Fruit fly (Drosophila melanogaster) whole organism, embryonic: Measurements from ENCODE around the gene AlaRS-m.

Experiments used
- Abd-B ChIP-seq: fragments of 200-800 bp; sonication (Bioruptor generic); optimal IDR thresholded peaks from 2 replicates; lab custom pipeline; 2018; ENCODE audit warnings: missing biosample characterization, mild to moderate bottlenecking, missing genetic modification characterization, moderate library complexity
- Atf-2 ChIP-seq: fragments of 200-800 bp; sonication (Bioruptor generic); optimal IDR thresholded peaks from 2 replicates; lab custom pipeline; 2016; ENCODE audit warnings: missing biosample characterization, missing genetic modification characterization
- Atf3 ChIP-seq: fragments of 200-800 bp; sonication (Bioruptor generic); optimal IDR thresholded peaks from 3 replicates; lab custom pipeline; 2016; ENCODE audit warnings: missing biosample characterization, missing genetic modification characterization
- B-H2 ChIP-seq: fragments of 200-800 bp; sonication (Bioruptor generic); optimal IDR thresholded peaks from 2 replicates; lab custom pipeline; 2018; ENCODE audit warnings: missing biosample characterization, mild to moderate bottlenecking, missing genetic modification characterization
- Bgb ChIP-seq: fragments of 200-800 bp; sonication (Bioruptor generic); IDR thresholded peaks from 2 replicates; pipeline ENCODE4 v1.3.6; 2022; ENCODE audit warnings: missing biosample characterization, missing genetic modification characterization; ENCODE audit not compliant: partially characterized antibody
- CG10274 ChIP-seq: fragments of 200-800 bp; sonication (Bioruptor generic); optimal IDR thresholded peaks from 3 replicates; lab custom pipeline; 2017; ENCODE audit warnings: missing biosample characterization, mild to moderate bottlenecking, missing genetic modification characterization
- CG10543 ChIP-seq: fragments of 200-800 bp; sonication (Bioruptor generic); optimal IDR thresholded peaks from 3 replicates; lab custom pipeline; 2017; ENCODE audit warnings: missing biosample characterization, mild to moderate bottlenecking, missing genetic modification characterization, moderate library complexity
- CG10979 ChIP-seq: fragments of 200-800 bp; sonication (Bioruptor generic); optimal IDR thresholded peaks from 2 replicates; lab custom pipeline; 2018; ENCODE audit warnings: missing biosample characterization, mild to moderate bottlenecking, missing genetic modification characterization, moderate library complexity
- CG11456 ChIP-seq: fragments of 200-800 bp; sonication (Bioruptor generic); IDR thresholded peaks from 3 replicates; pipeline ENCODE4 v1.3.6; 2022; ENCODE audit warnings: missing biosample characterization, missing genetic modification characterization
- CG14667 ChIP-seq: fragments of 200-800 bp; sonication (Bioruptor generic); IDR thresholded peaks from 2 replicates; pipeline ENCODE4 v1.3.6; 2022; ENCODE audit warnings: missing biosample characterization, missing genetic modification characterization
- CG14860 ChIP-seq: fragments of 200-800 bp; sonication (Bioruptor generic); IDR thresholded peaks from 3 replicates; pipeline ENCODE4 v1.3.6; 2022; ENCODE audit warnings: missing biosample characterization, missing genetic modification characterization; ENCODE audit not compliant: partially characterized antibody
- CG1529 ChIP-seq: fragments of 200-800 bp; sonication (Bioruptor generic); optimal IDR thresholded peaks from 3 replicates; lab custom pipeline; 2018; ENCODE audit warnings: missing biosample characterization, missing genetic modification characterization
- CG16779 ChIP-seq: fragments of 200-800 bp; sonication (Bioruptor generic); IDR thresholded peaks from 2 replicates; pipeline ENCODE4 v1.3.6; 2022; ENCODE audit warnings: missing biosample characterization, missing genetic modification characterization
- CG16813 ChIP-seq: fragments of 200-800 bp; sonication (Bioruptor generic); IDR thresholded peaks from 3 replicates; pipeline ENCODE4 v1.3.6; 2022; ENCODE audit warnings: missing biosample characterization, missing genetic modification characterization; ENCODE audit not compliant: partially characterized antibody
- CG16863 ChIP-seq: fragments of 200-800 bp; sonication (Bioruptor generic); optimal IDR thresholded peaks from 3 replicates; lab custom pipeline; 2016; ENCODE audit warnings: missing biosample characterization, missing genetic modification characterization
- CG17385 ChIP-seq: fragments of 200-800 bp; sonication (Bioruptor generic); optimal IDR thresholded peaks from 3 replicates; lab custom pipeline; 2018; ENCODE audit warnings: missing biosample characterization, mild to moderate bottlenecking, missing genetic modification characterization
- CG17829 ChIP-seq: fragments of 200-800 bp; optimal IDR thresholded peaks from 2 replicates; lab custom pipeline; 2019; ENCODE audit warnings: missing biosample characterization, mild to moderate bottlenecking, missing genetic modification characterization, moderate library complexity
- CG18619 ChIP-seq: fragments of 200-800 bp; sonication (Bioruptor generic); optimal IDR thresholded peaks from 3 replicates; lab custom pipeline; 2017; ENCODE audit warnings: missing biosample characterization, mild to moderate bottlenecking, missing genetic modification characterization
- CG2116 ChIP-seq: fragments of 200-800 bp; sonication (Bioruptor generic); optimal IDR thresholded peaks from 3 replicates; lab custom pipeline; 2018; ENCODE audit warnings: missing biosample characterization, mild to moderate bottlenecking, missing genetic modification characterization
- CG34224 ChIP-seq: fragments of 200-800 bp; sonication (Bioruptor generic); IDR thresholded peaks from 3 replicates; pipeline ENCODE4 v1.3.6; 2022; ENCODE audit warnings: missing biosample characterization, missing genetic modification characterization; ENCODE audit not compliant: partially characterized antibody
- CG34422 ChIP-seq: fragments of 200-800 bp; sonication (Bioruptor generic); IDR thresholded peaks from 3 replicates; pipeline ENCODE4 v1.3.6; 2022; ENCODE audit warnings: missing biosample characterization, missing genetic modification characterization
- CG43689 ChIP-seq: fragments of 200-800 bp; sonication (Bioruptor generic); IDR thresholded peaks from 2 replicates; pipeline ENCODE4 v1.3.6; 2022; ENCODE audit warnings: missing biosample characterization, missing genetic modification characterization
- CG4707 ChIP-seq: fragments of 200-800 bp; sonication (Bioruptor generic); optimal IDR thresholded peaks from 2 replicates; lab custom pipeline; 2018; ENCODE audit warnings: missing biosample characterization, mild to moderate bottlenecking, missing genetic modification characterization, moderate library complexity
- CG4854 ChIP-seq: fragments of 200-800 bp; sonication (Bioruptor generic); optimal IDR thresholded peaks from 2 replicates; lab custom pipeline; 2016; ENCODE audit warnings: missing biosample characterization, missing genetic modification characterization, inconsistent platforms
- CHES-1-like ChIP-seq: fragments of 200-800 bp; sonication (Bioruptor generic); optimal IDR thresholded peaks from 2 replicates; lab custom pipeline; 2016; ENCODE audit warnings: missing biosample characterization, missing genetic modification characterization
- Dip2 ChIP-seq: fragments of 200-800 bp; sonication (Bioruptor generic); IDR thresholded peaks from 2 replicates; pipeline ENCODE4 v1.3.6; 2022; ENCODE audit warnings: missing biosample characterization, missing genetic modification characterization
- Drgx ChIP-seq: fragments of 200-800 bp; sonication (Bioruptor generic); IDR thresholded peaks from 2 replicates; pipeline ENCODE4 v1.3.6; 2022; ENCODE audit warnings: missing biosample characterization, missing genetic modification characterization
- HLH4C ChIP-seq: fragments of 200-800 bp; sonication (Bioruptor generic); IDR thresholded peaks from 3 replicates; pipeline ENCODE4 v1.3.6; 2022; ENCODE audit warnings: missing biosample characterization, missing genetic modification characterization; ENCODE audit not compliant: partially characterized antibody
- Hr3 ChIP-seq: fragments of 200-800 bp; sonication (Bioruptor generic); optimal IDR thresholded peaks from 3 replicates; lab custom pipeline; 2016; ENCODE audit warnings: missing biosample characterization, missing genetic modification characterization
- Kr ChIP-seq: fragments of 200-800 bp; sonication (Bioruptor generic); optimal IDR thresholded peaks from 2 replicates; lab custom pipeline; 2017; ENCODE audit warnings: missing biosample characterization, mild to moderate bottlenecking, missing genetic modification characterization
- Oli ChIP-seq: fragments of 200-800 bp; sonication (Bioruptor generic); optimal IDR thresholded peaks from 2 replicates; lab custom pipeline; 2018; ENCODE audit warnings: missing biosample characterization, mild to moderate bottlenecking, missing genetic modification characterization, moderate library complexity
- Ssrp ChIP-seq: fragments of 200-800 bp; sonication (Bioruptor generic); optimal IDR thresholded peaks from 2 replicates; lab custom pipeline; 2018; ENCODE audit warnings: missing biosample characterization, mild to moderate bottlenecking, missing genetic modification characterization, moderate library complexity
- ato ChIP-seq: fragments of 200-800 bp; sonication (Bioruptor generic); IDR thresholded peaks from 2 replicates; pipeline ENCODE4 v1.3.6; 2022; ENCODE audit warnings: missing biosample characterization, missing genetic modification characterization; ENCODE audit not compliant: partially characterized antibody
- crp ChIP-seq, 2 experiments: fragments of 200-800 bp; sonication (Bioruptor generic); optimal IDR thresholded peaks; 2 replicates in 1 of 2; 3 replicates in 1 of 2; lab custom pipeline; 2017; ENCODE audit warnings: missing biosample characterization in 2 of 2, missing genetic modification characterization in 2 of 2, mild to moderate bottlenecking in 1 of 2, moderate library complexity in 1 of 2
- danr ChIP-seq: fragments of 200-800 bp; sonication (Bioruptor generic); IDR thresholded peaks from 2 replicates; pipeline ENCODE4 v1.3.6; 2022; ENCODE audit warnings: missing biosample characterization, missing genetic modification characterization
- dpn ChIP-seq, 2 experiments: fragments of 200-800 bp; sonication (Bioruptor generic); optimal IDR thresholded peaks; 3 replicates each; lab custom pipeline; 2016; ENCODE audit warnings: missing biosample characterization in 2 of 2, missing genetic modification characterization in 2 of 2
- fd102C ChIP-seq: fragments of 200-800 bp; sonication (Bioruptor generic); optimal IDR thresholded peaks from 2 replicates; lab custom pipeline; 2018; ENCODE audit warnings: missing biosample characterization, mild to moderate bottlenecking, missing genetic modification characterization, moderate library complexity
- fd64A ChIP-seq: fragments of 200-800 bp; sonication (Bioruptor generic); optimal IDR thresholded peaks from 3 replicates; lab custom pipeline; 2018; ENCODE audit warnings: missing biosample characterization, mild to moderate bottlenecking, missing genetic modification characterization
- gce ChIP-seq: fragments of 200-800 bp; sonication (Bioruptor generic); IDR thresholded peaks from 3 replicates; pipeline ENCODE4 v1.3.6; 2022; ENCODE audit warnings: missing biosample characterization, missing genetic modification characterization
- gt ChIP-seq: fragments of 200-800 bp; sonication (Bioruptor generic); IDR thresholded peaks from 2 replicates; pipeline ENCODE4 v1.3.6; 2022; ENCODE audit warnings: missing biosample characterization, missing genetic modification characterization
- inv ChIP-seq: fragments of 200-800 bp; sonication (Bioruptor generic); IDR thresholded peaks from 2 replicates; pipeline ENCODE4 v1.3.6; 2022; ENCODE audit warnings: missing biosample characterization, missing genetic modification characterization; ENCODE audit not compliant: partially characterized antibody
- oc ChIP-seq: fragments of 200-800 bp; sonication (Bioruptor generic); optimal IDR thresholded peaks from 2 replicates; lab custom pipeline; 2018; ENCODE audit warnings: missing biosample characterization, mild to moderate bottlenecking, missing genetic modification characterization, moderate library complexity
- rib ChIP-seq: fragments of 200-800 bp; sonication (Bioruptor generic); IDR thresholded peaks from 2 replicates; pipeline ENCODE4 v1.3.6; 2022; ENCODE audit warnings: missing biosample characterization, missing genetic modification characterization
- sens-2 ChIP-seq: fragments of 200-800 bp; sonication (Bioruptor generic); IDR thresholded peaks from 2 replicates; pipeline ENCODE4 v1.3.6; 2022; ENCODE audit warnings: missing biosample characterization, missing genetic modification characterization
- slbo ChIP-seq: fragments of 200-800 bp; sonication (Bioruptor generic); IDR thresholded peaks from 2 replicates; pipeline ENCODE4 v1.3.6; 2022; ENCODE audit warnings: missing biosample characterization, missing genetic modification characterization
- sob ChIP-seq: fragments of 200-800 bp; sonication (Bioruptor generic); IDR thresholded peaks from 2 replicates; pipeline ENCODE4 v1.3.6; 2022; ENCODE audit warnings: missing biosample characterization, missing genetic modification characterization
- twi ChIP-seq: fragments of 200-800 bp; optimal IDR thresholded peaks from 2 replicates; lab custom pipeline; 2019; ENCODE audit warnings: missing biosample characterization, mild to moderate bottlenecking, missing genetic modification characterization, moderate library complexity
- zfh1 ChIP-seq: fragments of 200-800 bp; sonication (Bioruptor generic); IDR thresholded peaks from 3 replicates; pipeline ENCODE4 v1.3.6; 2022; ENCODE audit warnings: missing biosample characterization, missing genetic modification characterization

The AlaRS-m gene

dm6 chr3L:5184860-5185639 lies 39.2 kb downstream of the AlaRS-m start (continued):
- TF ChIP-seq CG34422 (peak; percentile 16; the same call in 1 of the 3 replicates), sens-2 (no peak), CG43689 (GFP tag; lab: Robert Waterston, UW) (no peak), sob (no peak), CG1529 (peak; percentile 23), gce (GFP tag; lab: Robert Waterston, UW) (0 out of 3 replicates have a peak, but pooled peaks have one; percentile 2), B-H2 (GFP tag; lab: Kevin White, UChicago) (no peak), fd64A (GFP tag; lab: Kevin White, UChicago) (peak; percentile 10), CG16863 (GFP tag; lab: Kevin White, UChicago) (no peak), CG4707 (GFP tag; lab: Kevin White, UChicago) (no peak), CG10979 (tag; lab: Kevin White, UChicago) (peak; percentile 24), CG14860 (GFP tag; lab: Robert Waterston, UW) (no peak), CG16813 (GFP tag; lab: Robert Waterston, UW) (no peak), Drgx (GFP tag; lab: Robert Waterston, UW) (no peak; the same call in 1 of the 2 replicates), Bgb (peak; percentile 35; the same call in 1 of the 2 replicates), Atf-2 (GFP tag; lab: Kevin White, UChicago) (no peak), CG14667 (GFP tag; lab: Robert Waterston, UW) (0 out of 2 replicates have a peak, but pooled peaks have one; percentile 17), HLH4C (GFP tag; lab: Robert Waterston, UW) (no peak), CG17829 (tag; lab: Kevin White, UChicago) (no peak), oc (tag; lab: Kevin White, UChicago) (no peak), Oli (tag; lab: Kevin White, UChicago) (peak; percentile 75), ato (GFP tag; lab: Robert Waterston, UW) (no peak), CG16779 (no peak), Hr3 (GFP tag; lab: Kevin White, UChicago) (peak; percentile 41), slbo (GFP tag; lab: Robert Waterston, UW) (peak; percentile 60), CG2116 (GFP tag; lab: Kevin White, UChicago) (no peak), fd102C (no peak), Ssrp (tag; lab: Kevin White, UChicago) (peak; percentile 49), Kr (no peak), rib (no peak), CG4854 (GFP tag; lab: Kevin White, UChicago) (peak; percentile 0), CG10543 (GFP tag; lab: Kevin White, UChicago) (peak; percentile 56), CHES-1-like (GFP tag; lab: Kevin White, UChicago) (no peak), CG34224 (peak; percentile 62), Dip2 (GFP tag; lab: Robert Waterston, UW) (no peak), twi (tag; lab: Kevin White, UChicago) (no peak), zfh1 (GFP tag; lab: Robert Waterston, UW) (0 out of 3 replicates have a peak, but pooled peaks have one; percentile 20), CG17385 (GFP tag; lab: Kevin White, UChicago) (peak; percentile 86), Atf3 (no peak), CG18619 (GFP tag; lab: Kevin White, UChicago) (peak; percentile 83), inv (GFP tag; lab: Robert Waterston, UW) (no peak), danr (GFP tag; lab: Robert Waterston, UW) (no peak), Abd-B (GFP tag; lab: Kevin White, UChicago) (peak; percentile 45), gt (GFP tag; lab: Robert Waterston, UW) (no peak), CG10274 (peak; percentile 34), dpn (GFP tag; optimal IDR thresholded peaks at IDR 0.05; lab: Kevin White, UChicago) (peak; percentile 64 to 68), CG11456 (GFP tag; lab: Robert Waterston, UW) (peak; percentile 63; the same call in 2 of the 3 replicates), crp (GFP tag; optimal IDR thresholded peaks at IDR 0.05; lab: Kevin White, UChicago) (no peak)
